Worm (Caenorhabditis elegans) whole organism, late embryonic: ENCODE measurements around the gene Y58A7A.2.

Source experiments
- ceh-30 ChIP-seq: fragments of 150-350 bp; optimal IDR thresholded peaks from 2 replicates; lab custom pipeline; 2014; ENCODE audit warnings: missing biosample characterization, missing genetic modification characterization
- elt-2 ChIP-seq: sonication (generic microtip); optimal IDR thresholded peaks from 2 replicates; lab custom pipeline; 2016; ENCODE audit warnings: missing genetic modification reagents, missing genetic modification characterization, missing compliant biosample characterization
- pqm-1 ChIP-seq: sonication (generic microtip); optimal IDR thresholded peaks from 2 replicates; lab custom pipeline; 2016; ENCODE audit warnings: missing genetic modification characterization, missing compliant biosample characterization
- sdc-2 ChIP-seq: sonication (generic microtip); optimal IDR thresholded peaks from 2 replicates; lab custom pipeline; 2016; ENCODE audit warnings: missing genotype, missing genetic modification characterization, missing compliant biosample characterization

ce11 chrV:5052233-5052632 lies 19.7 kb downstream of the Y58A7A.2 start, which contains the start of gene K11D12.12:
- TF ChIP-seq pqm-1 (no peak), sdc-2 (tag; lab: Kevin White, UChicago) (no peak), ceh-30 (tag; lab: Kevin White, UChicago) (no peak), elt-2 (tag; lab: Kevin White, UChicago) (no peak)
